Worm (Caenorhabditis elegans): Measurements from ENCODE around the gene bath-21.

- TF ChIP-seq F13C5.2 (tag; optimal IDR thresholded peaks at IDR 0.05) (no peak), aly-1 (tag; optimal IDR thresholded peaks at IDR 0.05) (no peak), flt-1 (GFP tag; IDR thresholded peaks at IDR 0.05) (no peak), hnd-1 (tag; optimal IDR thresholded peaks at IDR 0.05) (no peak), scrt-1 (GFP tag; IDR thresholded peaks at IDR 0.05) (no peak), tbx-37 (GFP tag; conservative IDR thresholded peaks at IDR 0.05) (no peak), tbx-11 (GFP tag; IDR thresholded peaks at IDR 0.05) (no peak), ceh-13 (GFP tag; optimal IDR thresholded peaks at IDR 0.05) (no peak), sea-1 (GFP tag; conservative IDR thresholded peaks at IDR 0.05) (no peak), tra-4 (tag; optimal IDR thresholded peaks at IDR 0.05) (no peak), ama-1 (optimal IDR thresholded peaks at IDR 0.05) (no peak), B0310.2 (tag; optimal IDR thresholded peaks at IDR 0.05) (no peak), hmbx-1 (tag; optimal IDR thresholded peaks at IDR 0.05) (no peak), pes-1 (GFP tag; IDR thresholded peaks at IDR 0.05) (no peak)
Observed at ce11 chrII:2012698-2013097, 13.7 kb downstream of the bath-21 start, which contains the start of gene F59H6.15.
